Fruit fly (Drosophila melanogaster) whole organism, larva: Measurements from ENCODE around the gene qtc.

Experiments used
- noc ChIP-seq: fragments of 200-800 bp; sonication (Bioruptor generic); optimal IDR thresholded peaks from 3 replicates; lab custom pipeline; 2019; ENCODE audit warnings: missing biosample characterization, mild to moderate bottlenecking, missing genetic modification characterization, moderate library complexity

The qtc gene

DNA sequence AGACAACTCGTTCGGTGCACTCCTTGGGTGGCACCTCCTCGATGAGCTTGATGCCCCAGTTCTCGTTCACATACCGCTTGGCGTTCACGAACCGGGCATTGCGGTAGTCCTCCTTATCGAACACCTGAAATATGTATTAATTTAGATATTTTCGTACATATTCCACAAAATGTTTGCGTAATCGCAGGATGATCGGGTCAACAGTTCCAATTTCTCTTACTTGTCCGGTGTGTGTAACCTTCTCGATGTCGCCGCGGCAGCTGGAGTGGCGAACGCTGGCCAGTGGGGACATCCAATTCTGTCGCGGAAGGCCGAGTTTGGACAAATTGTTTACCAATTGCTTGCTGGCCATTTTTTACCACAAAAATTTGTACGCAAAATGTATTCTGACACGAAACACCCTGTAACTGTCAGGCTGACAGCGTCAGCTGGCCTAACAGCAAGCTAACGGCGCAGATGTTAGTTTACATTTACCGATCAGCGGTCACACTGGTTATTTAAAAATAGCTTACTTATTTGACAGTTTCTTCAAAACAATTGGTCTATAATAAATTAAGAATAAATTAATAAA is 39.3 kb downstream of the qtc start, which contains the start of gene ND-13A:
ND-13A (minus strand) TSS at position 499 of the 571 bp plus-strand sequence.
- no peak for TF ChIP-seq noc (tag; lab: Kevin White, UChicago)

dm6 chr2L:5100577-5100976 is 40.0 kb downstream of the qtc start, which contains the start of gene Msp300:
TSS of gene Msp300 (plus strand) at chr2L:5100877.
- no peak for TF ChIP-seq noc (tag; lab: Kevin White, UChicago)

DNA sequence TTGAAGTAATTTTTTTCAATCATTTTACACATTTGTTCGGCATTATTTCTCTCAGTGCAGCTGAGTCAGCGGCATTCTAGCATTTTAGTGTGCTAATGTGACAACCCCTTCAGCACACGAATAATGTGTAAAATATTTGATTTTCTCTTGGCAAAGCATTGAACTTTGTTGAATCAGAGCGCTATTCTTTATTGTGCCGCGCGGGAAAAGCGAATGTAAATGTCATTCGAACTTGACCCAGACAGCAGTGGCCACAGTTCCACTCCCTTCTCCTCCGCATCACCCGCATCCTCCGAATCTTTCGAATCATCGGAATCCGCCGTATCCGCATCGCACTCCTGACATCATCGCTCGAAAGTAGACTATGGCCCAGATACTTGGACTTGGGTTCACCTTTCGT is 43.1 kb downstream of the qtc start:
- TF ChIP-seq noc (tag; lab: Kevin White, UChicago) = no peak

- TF ChIP-seq noc (tag; lab: Kevin White, UChicago) = peak; percentile 100
Observed at dm6 chr2L:5107626-5108272, 47.1 kb downstream of the qtc start.

DNA sequence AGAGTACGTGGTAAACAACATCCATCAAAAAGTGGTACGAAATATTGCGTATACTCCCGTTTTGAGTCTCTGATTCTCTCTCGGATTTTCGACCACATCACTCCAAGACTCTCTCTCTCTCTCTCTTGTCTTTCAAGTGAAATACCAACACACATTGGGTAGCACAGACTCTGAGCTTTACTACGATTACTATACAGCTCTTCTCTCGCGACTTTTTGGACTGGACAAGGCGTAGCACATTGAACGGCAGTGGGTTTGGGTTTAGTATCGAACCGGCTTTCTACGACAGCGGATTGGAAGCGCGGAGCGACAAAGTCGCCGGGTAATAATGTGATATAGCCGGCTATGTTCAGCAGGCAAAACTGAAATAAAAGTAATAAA is 47.6 kb downstream of the qtc start:
- TF ChIP-seq noc (tag; lab: Kevin White, UChicago) = peak; percentile 86

DNA sequence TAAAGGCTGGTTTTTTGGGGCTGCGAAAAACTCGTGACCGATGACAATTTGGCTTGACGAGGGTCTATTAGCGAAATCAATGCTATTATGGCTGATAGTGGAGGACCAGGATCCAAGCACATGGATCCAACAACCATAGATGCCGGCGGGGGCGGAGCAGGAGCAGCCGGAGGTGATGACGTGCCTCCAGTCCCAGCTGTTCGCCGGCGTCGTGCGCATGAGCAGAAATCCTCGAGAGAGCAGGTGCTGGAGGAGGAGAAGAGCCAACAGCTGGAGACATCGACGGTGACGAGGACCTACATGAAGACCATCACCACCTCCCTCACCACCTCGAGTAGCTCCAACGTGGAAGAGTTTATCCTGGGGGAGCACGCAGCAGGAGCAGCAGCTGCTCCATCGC is 48.4 kb downstream of the qtc start:
- TF ChIP-seq noc (tag; lab: Kevin White, UChicago) = no peak

- TF ChIP-seq noc (tag; lab: Kevin White, UChicago) = no peak
Observed at dm6 chr2L:5111261-5111922, 50.8 kb downstream of the qtc start.

DNA sequence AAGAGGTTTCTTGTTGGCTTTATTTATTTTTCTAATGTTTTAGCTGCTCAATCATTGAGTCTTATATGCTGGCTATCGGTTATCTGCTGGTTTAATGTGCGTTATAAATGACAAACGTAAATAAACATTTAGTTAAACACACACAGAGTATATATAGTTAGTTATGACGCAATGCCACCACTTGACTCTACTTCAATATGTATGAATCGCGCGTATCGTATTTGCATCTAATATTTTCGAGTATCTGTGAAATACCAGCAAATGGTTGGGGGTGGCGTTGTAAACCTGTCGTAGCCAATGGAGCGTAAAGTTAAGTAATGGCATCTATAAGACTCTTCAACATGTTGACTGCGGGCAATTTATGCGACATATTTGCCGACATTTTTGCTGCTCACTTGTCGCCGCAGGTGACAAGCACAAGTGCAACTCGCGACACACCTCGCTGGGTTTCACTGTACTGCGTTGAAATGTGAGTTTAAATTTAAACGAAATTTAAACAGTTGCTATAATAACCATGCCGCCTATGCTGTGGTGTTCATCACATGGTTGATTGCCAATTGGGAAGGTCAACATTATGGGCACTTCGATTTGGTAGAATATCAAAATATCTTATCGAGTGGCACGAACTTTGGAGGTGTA is 53.0 kb downstream of the qtc start:
- no peak for TF ChIP-seq noc (tag; lab: Kevin White, UChicago)

- no peak for TF ChIP-seq noc (tag; lab: Kevin White, UChicago)
Observed at dm6 chr2L:5114879-5115278, 54.3 kb downstream of the qtc start.

DNA sequence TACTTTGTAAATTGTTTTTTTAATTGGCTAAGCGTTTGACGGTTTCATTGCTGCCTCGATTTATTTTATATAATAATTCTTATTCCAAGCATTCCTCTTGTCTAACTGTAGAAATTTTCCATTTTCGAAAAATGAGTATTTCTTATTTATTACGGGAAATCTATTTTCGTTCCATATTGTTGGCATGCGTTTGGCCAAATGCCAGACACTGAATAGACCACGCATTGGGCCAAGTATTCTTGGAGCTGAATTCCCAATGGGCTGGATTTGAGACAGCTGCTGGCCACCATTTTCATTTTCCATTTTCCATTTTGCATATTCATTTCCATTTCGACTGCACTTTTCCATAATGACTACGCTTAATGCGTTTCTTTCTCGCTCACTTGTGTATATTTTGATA is 55.9 kb downstream of the qtc start:
- TF ChIP-seq noc (tag; lab: Kevin White, UChicago) = no peak

- TF ChIP-seq noc (tag; lab: Kevin White, UChicago) = no peak
Observed at dm6 chr2L:5117054-5117453, 56.4 kb downstream of the qtc start.

DNA sequence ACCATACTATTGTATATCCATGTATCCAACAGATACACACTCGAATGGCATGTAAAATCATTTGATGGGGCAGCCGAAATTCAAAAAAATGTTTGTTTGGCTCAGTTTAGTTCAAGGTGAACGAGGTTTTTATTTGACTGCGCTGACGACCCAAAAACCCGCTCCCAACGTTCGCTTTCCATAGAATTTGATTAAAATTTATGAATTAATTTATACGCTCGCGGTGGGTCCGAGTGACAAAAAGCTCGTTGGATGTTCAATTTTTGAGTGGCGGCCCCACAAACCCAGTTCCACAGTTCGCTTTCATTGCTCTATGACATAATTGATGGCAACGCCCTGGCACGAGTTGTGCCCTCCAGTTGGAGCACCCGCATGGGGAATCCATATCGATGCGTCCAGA is 59.0 kb downstream of the qtc start:
- TF ChIP-seq noc (tag; lab: Kevin White, UChicago) = no peak
